Worm (Caenorhabditis elegans) whole organism, L2 larva: ENCODE data around the gene str-144.

ENCODE experiments used
- C34F6.9 ChIP-seq: fragments of 150-350 bp; optimal IDR thresholded peaks from 2 replicates; lab custom pipeline; 2014; ENCODE audit warnings: missing biosample characterization, missing genetic modification characterization
- F13H6.1 ChIP-seq: sonication (generic microtip); optimal IDR thresholded peaks from 2 replicates; lab custom pipeline; 2016; ENCODE audit warnings: missing genetic modification characterization, missing compliant biosample characterization
- R02D3.7 ChIP-seq: fragments of 150-350 bp; optimal IDR thresholded peaks from 2 replicates; lab custom pipeline; 2014; ENCODE audit warnings: missing biosample characterization, missing genetic modification characterization
- Y55F3AM.14 ChIP-seq: fragments of 200-800 bp; sonication (Bioruptor generic); optimal IDR thresholded peaks from 2 replicates; lab custom pipeline; 2018; ENCODE audit warnings: mild to moderate bottlenecking, missing genetic modification characterization, missing compliant biosample characterization
- ZK546.5 ChIP-seq: sonication (generic microtip); optimal IDR thresholded peaks from 2 replicates; lab custom pipeline; 2017; ENCODE audit warnings: missing biosample characterization, missing genetic modification characterization
- alr-1 ChIP-seq: fragments of 150-350 bp; optimal IDR thresholded peaks from 2 replicates; lab custom pipeline; 2014; ENCODE audit warnings: missing biosample characterization, missing genetic modification characterization
- aly-2 ChIP-seq: fragments of 150-350 bp; optimal IDR thresholded peaks from 2 replicates; lab custom pipeline; 2014; ENCODE audit warnings: missing biosample characterization, missing genetic modification characterization
- ama-1 ChIP-seq: fragments of 150-350 bp; optimal IDR thresholded peaks from 2 replicates; lab custom pipeline; 2018; ENCODE audit warnings: inconsistent platforms
- blmp-1 ChIP-seq: sonication (generic microtip); optimal IDR thresholded peaks from 2 replicates; lab custom pipeline; 2017; ENCODE audit warnings: missing genetic modification characterization, mild to moderate bottlenecking, missing compliant biosample characterization, antibody characterized with exemption, moderate library complexity; ENCODE audit not compliant: insufficient read depth
- ceh-16 ChIP-seq: fragments of 150-350 bp; optimal IDR thresholded peaks from 2 replicates; lab custom pipeline; 2014; ENCODE audit warnings: missing biosample characterization, missing genetic modification characterization
- crh-2 ChIP-seq: sonication (generic microtip); optimal IDR thresholded peaks from 2 replicates; lab custom pipeline; 2017; ENCODE audit warnings: missing biosample characterization, missing genetic modification characterization
- egl-27 ChIP-seq: sonication (generic microtip); optimal IDR thresholded peaks from 3 replicates; lab custom pipeline; 2017; ENCODE audit warnings: missing biosample characterization, missing genetic modification reagents, missing genetic modification characterization
- elt-1 ChIP-seq: fragments of 150-350 bp; optimal IDR thresholded peaks from 2 replicates; lab custom pipeline; 2014; ENCODE audit warnings: missing biosample characterization, missing genetic modification characterization
- elt-3 ChIP-seq: sonication (generic microtip); optimal IDR thresholded peaks from 2 replicates; lab custom pipeline; 2017; ENCODE audit warnings: missing biosample characterization, missing genetic modification characterization
- fos-1 ChIP-seq: fragments of 150-350 bp; optimal IDR thresholded peaks from 2 replicates; lab custom pipeline; 2014; ENCODE audit warnings: missing biosample characterization, missing genetic modification characterization
- lin-11 ChIP-seq: fragments of 150-350 bp; sonication (generic microtip); optimal IDR thresholded peaks from 2 replicates; lab custom pipeline; 2014; ENCODE audit warnings: missing biosample characterization, missing genetic modification characterization, inconsistent platforms, mixed read lengths
- lin-13 ChIP-seq: fragments of 150-350 bp; optimal IDR thresholded peaks from 2 replicates; lab custom pipeline; 2014; ENCODE audit warnings: missing biosample characterization, missing genetic modification reagents, missing genetic modification characterization
- lin-39 ChIP-seq: fragments of 150-350 bp; optimal IDR thresholded peaks from 2 replicates; lab custom pipeline; 2014; ENCODE audit warnings: missing biosample characterization, missing genetic modification reagents, missing genetic modification characterization
- lsy-2 ChIP-seq, 2 experiments: fragments of 150-350 bp in 1 of 2; sonication (generic microtip) in 1 of 2; optimal IDR thresholded peaks; 2 replicates each; lab custom pipeline; 2014 to 2017; ENCODE audit warnings: missing biosample characterization in 2 of 2, missing genetic modification characterization in 2 of 2
- mab-5 ChIP-seq: fragments of 150-350 bp; optimal IDR thresholded peaks from 2 replicates; lab custom pipeline; 2014; ENCODE audit warnings: missing biosample characterization, missing genetic modification characterization
- mbf-1 ChIP-seq: sonication (generic microtip); optimal IDR thresholded peaks from 2 replicates; lab custom pipeline; 2017; ENCODE audit warnings: missing biosample characterization, missing genetic modification characterization
- mdl-1 ChIP-seq, 2 experiments: fragments of 150-350 bp in 1 of 2; sonication (generic microtip) in 1 of 2; optimal IDR thresholded peaks; 2 replicates each; lab custom pipeline; 2017; ENCODE audit warnings: missing biosample characterization in 2 of 2, missing genetic modification characterization in 2 of 2
- nhr-10 ChIP-seq: sonication (generic microtip); optimal IDR thresholded peaks from 2 replicates; lab custom pipeline; 2017; ENCODE audit warnings: missing biosample characterization, missing genetic modification characterization
- nhr-11 ChIP-seq: fragments of 150-350 bp; optimal IDR thresholded peaks from 2 replicates; lab custom pipeline; 2014; ENCODE audit warnings: missing biosample characterization, missing genetic modification characterization
- nhr-12 ChIP-seq: fragments of 150-350 bp; optimal IDR thresholded peaks from 2 replicates; lab custom pipeline; 2014; ENCODE audit warnings: missing biosample characterization, missing genetic modification characterization
- nhr-129 ChIP-seq: fragments of 150-350 bp; optimal IDR thresholded peaks from 2 replicates; lab custom pipeline; 2014; ENCODE audit warnings: missing biosample characterization, missing genetic modification characterization
- nhr-21 ChIP-seq: fragments of 150-350 bp; optimal IDR thresholded peaks from 2 replicates; lab custom pipeline; 2014; ENCODE audit warnings: missing biosample characterization, missing genetic modification characterization
- nhr-23 ChIP-seq: fragments of 150-350 bp; optimal IDR thresholded peaks from 2 replicates; lab custom pipeline; 2014; ENCODE audit warnings: missing biosample characterization, missing genetic modification reagents, missing genetic modification characterization
- nhr-237 ChIP-seq: fragments of 150-350 bp; optimal IDR thresholded peaks from 2 replicates; lab custom pipeline; 2014; ENCODE audit warnings: missing biosample characterization, missing genetic modification characterization
- nhr-25 ChIP-seq: fragments of 150-350 bp; sonication (generic microtip); optimal IDR thresholded peaks from 3 replicates; lab custom pipeline; 2014; ENCODE audit warnings: missing biosample characterization, missing genetic modification characterization
- nhr-6 ChIP-seq: fragments of 150-350 bp; optimal IDR thresholded peaks from 2 replicates; lab custom pipeline; 2014; ENCODE audit warnings: missing biosample characterization, missing genetic modification characterization
- nhr-77 ChIP-seq: fragments of 150-350 bp; optimal IDR thresholded peaks from 2 replicates; lab custom pipeline; 2014; ENCODE audit warnings: missing biosample characterization, missing genetic modification characterization
- peb-1 ChIP-seq: fragments of 150-350 bp; optimal IDR thresholded peaks from 2 replicates; lab custom pipeline; 2014; ENCODE audit warnings: missing biosample characterization, missing genetic modification characterization
- skn-1 ChIP-seq: sonication (generic microtip); optimal IDR thresholded peaks from 2 replicates; lab custom pipeline; 2017; ENCODE audit warnings: missing biosample characterization, missing genetic modification characterization
- sma-3 ChIP-seq: sonication (generic microtip); optimal IDR thresholded peaks from 2 replicates; lab custom pipeline; 2016; ENCODE audit warnings: missing genetic modification reagents, missing genetic modification characterization, missing compliant biosample characterization
- sma-9 ChIP-seq, 2 experiments: fragments of 150-350 bp in 1 of 2; sonication (generic microtip) in 1 of 2; optimal IDR thresholded peaks; 2 replicates each; lab custom pipeline; 2014 to 2016; ENCODE audit warnings: missing genetic modification characterization in 2 of 2, mild to moderate bottlenecking in 1 of 2, missing biosample characterization in 1 of 2, missing compliant biosample characterization in 1 of 2, missing genetic modification reagents in 1 of 2, moderate library complexity in 1 of 2
- snpc-4 ChIP-seq: fragments of 150-350 bp; optimal IDR thresholded peaks from 2 replicates; lab custom pipeline; 2014; ENCODE audit warnings: missing biosample characterization, missing genetic modification characterization
- unc-39 ChIP-seq: fragments of 150-350 bp; optimal IDR thresholded peaks from 2 replicates; lab custom pipeline; 2014; ENCODE audit warnings: missing biosample characterization, missing genetic modification characterization
- unc-55 ChIP-seq: fragments of 150-350 bp; sonication (generic microtip); optimal IDR thresholded peaks from 3 replicates; lab custom pipeline; 2014; ENCODE audit warnings: missing biosample characterization, missing genetic modification reagents, missing genetic modification characterization
- ztf-1 ChIP-seq: fragments of 200-800 bp; sonication (Bioruptor generic); conservative IDR thresholded peaks from 2 replicates; pipeline ENCODE4 v1.3.6; 2022; ENCODE audit warnings: missing genetic modification characterization, missing compliant biosample characterization
- ztf-11 ChIP-seq: sonication (generic microtip); optimal IDR thresholded peaks from 2 replicates; lab custom pipeline; 2017; ENCODE audit warnings: missing biosample characterization, missing genetic modification characterization
- ztf-4 ChIP-seq: fragments of 150-350 bp; optimal IDR thresholded peaks from 2 replicates; lab custom pipeline; 2014; ENCODE audit warnings: missing biosample characterization, missing genetic modification characterization

str-144 gene

ce11 chrV:8031121-8031520, 40.8 kb downstream of the str-144 start, which contains the start of gene vars-1 (continued):
- no peak for TF ChIP-seq nhr-77
- TF ChIP-seq nhr-21 (tag; lab: Kevin White, UChicago) = peak; percentile 48

- TF ChIP-seq ceh-16 (tag; lab: Kevin White, UChicago) (no peak), unc-55 (GFP tag; lab: Kevin White, UChicago) (no peak), nhr-77 (no peak), ZK546.5 (tag; lab: Kevin White, UChicago) (no peak), Y55F3AM.14 (GFP tag; lab: Kevin White, UChicago) (no peak), ztf-1 (GFP tag; lab: Robert Waterston, UW) (no peak), unc-39 (tag; lab: Kevin White, UChicago) (no peak), lin-39 (tag; lab: Kevin White, UChicago) (no peak), nhr-23 (no peak), nhr-10 (tag; lab: Kevin White, UChicago) (no peak), snpc-4 (no peak), peb-1 (tag; lab: Kevin White, UChicago) (no peak), ztf-11 (tag; lab: Kevin White, UChicago) (no peak), nhr-21 (tag; lab: Kevin White, UChicago) (no peak), elt-1 (tag; lab: Kevin White, UChicago) (no peak), skn-1 (tag; lab: Kevin White, UChicago) (no peak), C34F6.9 (no peak), ztf-4 (tag; lab: Kevin White, UChicago) (no peak), lsy-2 (tag; optimal IDR thresholded peaks at IDR 0.05; lab: Kevin White, UChicago) (no peak), egl-27 (tag; lab: Kevin White, UChicago) (no peak)
Measured at ce11 chrV:8028825-8029489, 43.0 kb downstream of the str-144 start, which contains the start of gene oma-2. Gene oma-2, plus strand, starts transcription at chrV:8029439.

ce11 chrV:8027429-8028142, 44.4 kb downstream of the str-144 start:
- TF ChIP-seq crh-2 (no peak), ama-1 (lab: Kevin White, UChicago) (no peak), nhr-12 (no peak), ztf-11 (tag; lab: Kevin White, UChicago) (no peak), mbf-1 (tag; lab: Kevin White, UChicago) (no peak), sma-9 (GFP tag; optimal IDR thresholded peaks at IDR 0.05; lab: Kevin White, UChicago) (peak; percentile 70), sma-9 (tag; optimal IDR thresholded peaks at IDR 0.05; lab: Kevin White, UChicago) (no peak), R02D3.7 (tag; lab: Kevin White, UChicago) (no peak), sma-3 (GFP tag; lab: Kevin White, UChicago) (peak; percentile 18), ztf-4 (tag; lab: Kevin White, UChicago) (no peak), blmp-1 (tag; lab: Kevin White, UChicago) (peak; percentile 42), nhr-25 (tag; lab: Kevin White, UChicago) (peak; percentile 56)

ce11 chrV:8026343-8026742, 45.6 kb downstream of the str-144 start, which contains the start of gene F43H9.4:
Gene F43H9.4, plus strand, starts transcription at chrV:8026708.
- TF ChIP-seq lin-13 (GFP tag; lab: Kevin White, UChicago) (no peak), nhr-129 (tag; lab: Kevin White, UChicago) (peak; percentile 42), nhr-21 (tag; lab: Kevin White, UChicago) (peak; percentile 42), ztf-1 (GFP tag; lab: Robert Waterston, UW) (no peak), lin-11 (tag; lab: Kevin White, UChicago) (no peak), alr-1 (tag; lab: Kevin White, UChicago) (no peak), nhr-6 (no peak), fos-1 (tag; lab: Kevin White, UChicago) (peak; percentile 11), R02D3.7 (tag; lab: Kevin White, UChicago) (no peak), mdl-1 (tag; optimal IDR thresholded peaks at IDR 0.05; lab: Kevin White, UChicago) (peak; percentile 77 to 79), ztf-11 (tag; lab: Kevin White, UChicago) (no peak), crh-2 (peak; percentile 48), sma-9 (GFP tag; optimal IDR thresholded peaks at IDR 0.05; lab: Kevin White, UChicago) (peak; percentile 92), sma-9 (tag; optimal IDR thresholded peaks at IDR 0.05; lab: Kevin White, UChicago) (no peak), skn-1 (tag; lab: Kevin White, UChicago) (no peak), sma-3 (GFP tag; lab: Kevin White, UChicago) (peak; percentile 66), egl-27 (tag; lab: Kevin White, UChicago) (no peak), nhr-11 (tag; lab: Kevin White, UChicago) (no peak), snpc-4 (no peak), nhr-77 (no peak), mab-5 (tag; lab: Kevin White, UChicago) (no peak), blmp-1 (tag; lab: Kevin White, UChicago) (peak; percentile 2), unc-55 (GFP tag; lab: Kevin White, UChicago) (no peak), aly-2 (tag; lab: Kevin White, UChicago) (no peak), elt-3 (tag; lab: Kevin White, UChicago) (no peak), nhr-25 (tag; lab: Kevin White, UChicago) (peak; percentile 82), F13H6.1 (tag; lab: Kevin White, UChicago) (no peak), nhr-237 (no peak), nhr-10 (tag; lab: Kevin White, UChicago) (no peak), mbf-1 (tag; lab: Kevin White, UChicago) (no peak), ceh-16 (tag; lab: Kevin White, UChicago) (no peak)
